Fruit fly (Drosophila melanogaster) whole organism, prepupa: Measurements from ENCODE around the gene Gr93d.

Source experiments
- CG6854 ChIP-seq: fragments of 200-800 bp; sonication (Bioruptor generic); optimal IDR thresholded peaks from 2 replicates; lab custom pipeline; 2017; ENCODE audit warnings: missing biosample characterization, mild to moderate bottlenecking, missing genetic modification characterization
- acj6 ChIP-seq: fragments of 200-800 bp; sonication (Bioruptor generic); optimal IDR thresholded peaks from 3 replicates; lab custom pipeline; 2016; ENCODE audit warnings: missing biosample characterization, missing genetic modification characterization

- TF ChIP-seq acj6 (GFP tag; lab: Kevin White, UChicago) (no peak), CG6854 (no peak)
Observed at dm6 chr3R:21869464-21870100, 23.1 kb upstream of the Gr93d start, which contains the start of gene CG31174.
